Worm (Caenorhabditis elegans): ENCODE measurements around the gene C26B2.8.

C26B2.8 gene

DNA sequence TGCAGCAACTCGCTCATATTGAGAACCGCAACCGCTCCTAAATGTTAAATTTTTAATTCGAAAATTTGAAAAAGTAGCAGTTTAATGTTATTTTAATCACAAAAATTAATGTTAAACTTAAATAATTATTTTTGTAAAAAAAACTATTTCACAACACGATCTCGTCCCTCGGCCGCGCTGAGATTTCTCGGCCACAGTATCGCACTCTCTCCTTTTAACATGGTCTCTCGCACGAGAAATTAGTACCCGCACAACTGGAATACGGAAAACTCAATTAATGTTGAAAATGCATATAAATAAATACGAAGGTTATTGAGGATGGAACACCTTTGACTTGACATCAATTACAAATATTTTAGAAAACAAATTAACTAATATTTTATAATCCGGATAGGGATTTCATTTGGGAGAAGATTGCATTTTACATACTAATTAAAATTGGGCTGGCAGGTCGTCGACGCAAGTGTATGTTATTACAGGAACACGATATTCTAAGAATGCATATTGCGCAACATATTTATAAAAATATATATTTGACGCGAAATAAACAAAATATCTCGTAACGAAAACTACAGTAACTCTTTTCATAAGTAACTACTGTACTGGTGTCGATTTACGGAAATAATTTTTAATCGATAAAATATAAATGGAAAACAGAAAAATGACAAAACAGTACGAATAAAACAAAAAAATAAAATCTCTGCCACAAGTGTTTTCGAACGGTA, 6.0 kb downstream of the C26B2.8 start, which contains the start of gene dnc-4 (continued):
- peak; percentile 27 for TF ChIP-seq R02D3.7 (tag; optimal IDR thresholded peaks at IDR 0.05)
- TF ChIP-seq lin-39 (tag; optimal IDR thresholded peaks at IDR 0.05) = no peak
- TF ChIP-seq zag-1 (tag; optimal IDR thresholded peaks at IDR 0.05) = no peak
- TF ChIP-seq dve-1 (tag; optimal IDR thresholded peaks at IDR 0.05; ENCODE audit: insufficient read depth) = no peak
- no peak for TF ChIP-seq nhr-11 (tag; optimal IDR thresholded peaks at IDR 0.05)
- TF ChIP-seq vab-7 (GFP tag; IDR thresholded peaks at IDR 0.05) = no peak
- no peak for TF ChIP-seq ceh-20 (GFP tag; IDR thresholded peaks at IDR 0.05)
- no peak for TF ChIP-seq ceh-62 (tag; optimal IDR thresholded peaks at IDR 0.05)
- no peak for TF ChIP-seq fos-1 (tag; optimal IDR thresholded peaks at IDR 0.05)
- no peak for TF ChIP-seq lin-1 (GFP tag; IDR thresholded peaks at IDR 0.05)
- no peak for TF ChIP-seq ZK337.2 (GFP tag; IDR thresholded peaks at IDR 0.05)

DNA sequence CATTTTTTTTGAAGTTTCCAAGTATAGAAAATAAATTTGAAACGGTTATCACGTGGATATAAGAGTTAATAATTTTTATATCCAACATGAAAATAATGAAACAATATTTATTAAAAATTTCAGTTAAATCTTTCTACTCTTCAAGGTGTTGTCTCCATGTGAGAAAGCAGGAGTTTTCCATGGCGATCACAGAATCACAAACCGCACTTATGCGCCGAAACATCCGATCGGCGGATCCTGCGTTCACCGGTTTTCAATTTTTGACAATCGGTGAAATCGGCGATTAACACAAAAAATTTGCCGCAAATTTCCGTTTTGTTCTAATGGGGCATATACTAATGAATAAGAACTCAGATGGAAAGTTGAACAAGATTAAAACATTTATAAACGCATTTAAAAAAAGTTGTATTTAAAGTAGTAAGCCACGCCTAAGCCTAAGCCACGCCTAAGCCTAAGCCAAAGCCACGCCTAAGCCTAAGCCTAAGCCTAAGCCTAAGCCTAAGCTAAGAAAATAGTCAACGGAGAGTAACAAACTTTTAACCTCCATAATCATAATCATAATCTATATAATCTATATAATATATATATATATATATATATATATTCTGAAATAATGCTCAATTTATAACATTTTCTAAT, 8.2 kb downstream of the C26B2.8 start, which contains the start of gene C26B2.2:
C26B2.2 (minus strand) TSS at position 88 of the 639 bp plus-strand sequence.
- TF ChIP-seq unc-62 (GFP tag; optimal IDR thresholded peaks at IDR 0.05 in 1 of 2) (peak in 1 of 2 experiments; percentile 90), unc-62 (tag; optimal IDR thresholded peaks at IDR 0.05) (no peak), D1046.2 (GFP tag; IDR thresholded peaks at IDR 0.05) (no peak)

DNA sequence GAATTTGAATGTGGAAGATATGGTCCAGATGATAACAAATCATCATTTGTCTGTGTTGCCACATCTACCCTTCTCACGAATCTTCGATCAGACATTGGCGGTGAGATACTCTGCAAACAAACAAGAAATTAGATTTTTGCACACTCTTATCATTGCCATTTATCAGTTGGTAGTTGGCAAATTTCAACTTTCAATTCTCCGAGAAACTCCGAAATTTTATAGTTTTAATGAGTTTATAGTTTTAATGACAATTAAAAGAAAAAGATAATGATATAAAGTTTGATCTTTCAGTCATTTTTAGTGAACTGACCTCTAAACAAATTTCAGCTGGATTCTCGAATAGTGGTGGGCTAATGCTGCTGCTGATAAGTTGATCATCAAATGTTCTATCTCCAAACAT, 9.9 kb downstream of the C26B2.8 start:
- peak; percentile 39; the same call in 1 of the 2 replicates for TF ChIP-seq dmd-6 (GFP tag; IDR thresholded peaks at IDR 0.05)
- peak; percentile 29 for TF ChIP-seq pqm-1 (tag; optimal IDR thresholded peaks at IDR 0.05)
- TF ChIP-seq egl-43 (GFP tag; IDR thresholded peaks at IDR 0.05) = no peak
- no peak for TF ChIP-seq daf-16 (GFP tag; optimal IDR thresholded peaks at IDR 0.05)
- peak; percentile 22 for TF ChIP-seq daf-16 (tag; optimal IDR thresholded peaks at IDR 0.05)
- peak; percentile 55 for TF ChIP-seq nhr-28 (tag; optimal IDR thresholded peaks at IDR 0.05)

DNA sequence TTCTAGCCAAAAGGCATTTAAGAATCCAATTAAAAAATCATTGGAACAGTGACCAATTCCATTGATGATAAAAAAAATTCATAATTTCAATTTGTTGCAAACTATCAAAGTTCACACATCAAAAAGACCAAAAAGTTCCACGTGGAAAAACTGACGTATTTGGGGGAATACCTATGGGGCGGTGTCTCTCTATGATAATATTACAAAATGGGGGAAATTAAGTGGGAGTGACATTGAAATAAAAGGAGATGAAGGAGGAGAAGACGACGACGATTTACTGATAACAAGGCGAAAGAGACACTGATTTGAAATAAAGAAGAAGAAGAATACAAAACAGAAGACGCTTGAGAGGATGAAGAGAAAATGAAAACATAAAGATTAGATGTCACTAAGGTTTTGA, 12.4 kb downstream of the C26B2.8 start:
- TF ChIP-seq Y105C5A.15 (GFP tag; IDR thresholded peaks at IDR 0.05) (no peak), lin-15B (tag; optimal IDR thresholded peaks at IDR 0.05) (no peak), fkh-10 (GFP tag; optimal IDR thresholded peaks at IDR 0.05) (no peak), nhr-28 (tag; optimal IDR thresholded peaks at IDR 0.05) (peak; percentile 41), F37D6.2 (tag; optimal IDR thresholded peaks at IDR 0.05) (no peak), fos-1 (tag; optimal IDR thresholded peaks at IDR 0.05) (no peak), nhr-11 (tag; optimal IDR thresholded peaks at IDR 0.05) (no peak), set-16 (GFP tag; IDR thresholded peaks at IDR 0.05) (no peak), Y5F2A.4 (GFP tag; optimal IDR thresholded peaks at IDR 0.05) (no peak), mxl-2 (GFP tag; conservative IDR thresholded peaks at IDR 0.05) (no peak), zip-11 (GFP tag; IDR thresholded peaks at IDR 0.05) (no peak), hlh-30 (tag; optimal IDR thresholded peaks at IDR 0.05; ENCODE audit: insufficient read depth) (no peak), daf-8 (GFP tag; IDR thresholded peaks at IDR 0.05) (no peak), nhr-41 (GFP tag; IDR thresholded peaks at IDR 0.05) (no peak), skn-1 (tag; optimal IDR thresholded peaks at IDR 0.05) (no peak), unc-130 (GFP tag; optimal IDR thresholded peaks at IDR 0.05) (no peak), vab-7 (GFP tag; IDR thresholded peaks at IDR 0.05) (no peak), nhr-10 (tag; optimal IDR thresholded peaks at IDR 0.05) (peak; percentile 37), pha-4 (GFP tag; IDR thresholded peaks at IDR 0.05) (no peak), pha-4 (tag; optimal IDR thresholded peaks at IDR 0.05) (no peak), lin-29 (GFP tag; IDR thresholded peaks at IDR 0.05) (no peak), snpc-1.2 (GFP tag; IDR thresholded peaks at IDR 0.05) (no peak), tra-1 (GFP tag; IDR thresholded peaks at IDR 0.05) (0 out of 2 replicates have a peak, but pooled peaks have one; percentile 21), saeg-2 (GFP tag; IDR thresholded peaks at IDR 0.05) (no peak), zfp-3 (GFP tag; conservative IDR thresholded peaks at IDR 0.05) (no peak), ctbp-1 (GFP tag; IDR thresholded peaks at IDR 0.05) (no peak), daf-19 (GFP tag; conservative IDR thresholded peaks at IDR 0.05) (no peak), nhr-6 (tag; optimal IDR thresholded peaks at IDR 0.05) (no peak), ces-1 (GFP tag; optimal IDR thresholded peaks at IDR 0.05) (no peak), mep-1 (tag; optimal IDR thresholded peaks at IDR 0.05) (peak; percentile 9)

Data from whole organism, L4 larva.